Fruit fly (Drosophila melanogaster): Measurements from ENCODE around the gene wls.

dm6 chr3L:11169299-11170181, at the start of gene wls, which contains the start of gene Adck5:
- TF ChIP-seq CG4496 (GFP tag; IDR thresholded peaks at IDR 0.05) (peak; percentile 78), CG17806 (tag; optimal IDR thresholded peaks at IDR 0.05) (no peak), Pif1B (GFP tag; optimal IDR thresholded peaks at IDR 0.05) (no peak), rn (GFP tag; IDR thresholded peaks at IDR 0.05) (no peak), CG15710 (tag; optimal IDR thresholded peaks at IDR 0.05) (no peak), CG34367 (tag; optimal IDR thresholded peaks at IDR 0.05) (peak; percentile 53), gl (tag; optimal IDR thresholded peaks at IDR 0.05) (peak; percentile 38)

Measured in whole organism, pupa.